Worm (Caenorhabditis elegans): Measurements from ENCODE around the gene T16G12.8.

- TF ChIP-seq jun-1 (tag; optimal IDR thresholded peaks at IDR 0.05): no peak
- TF ChIP-seq mab-9 (GFP tag; IDR thresholded peaks at IDR 0.05): no peak
- no peak for TF ChIP-seq tbx-2 (tag; optimal IDR thresholded peaks at IDR 0.05)
- no peak for TF ChIP-seq zag-1 (tag; optimal IDR thresholded peaks at IDR 0.05)
Observed at ce11 chrIII:10060573-10060972, 1.5 kb downstream of the T16G12.8 start, which contains the start of gene T16G12.13.
